Fruit fly (Drosophila melanogaster): ENCODE results near the gene Hibch.

Gene Hibch

DNA sequence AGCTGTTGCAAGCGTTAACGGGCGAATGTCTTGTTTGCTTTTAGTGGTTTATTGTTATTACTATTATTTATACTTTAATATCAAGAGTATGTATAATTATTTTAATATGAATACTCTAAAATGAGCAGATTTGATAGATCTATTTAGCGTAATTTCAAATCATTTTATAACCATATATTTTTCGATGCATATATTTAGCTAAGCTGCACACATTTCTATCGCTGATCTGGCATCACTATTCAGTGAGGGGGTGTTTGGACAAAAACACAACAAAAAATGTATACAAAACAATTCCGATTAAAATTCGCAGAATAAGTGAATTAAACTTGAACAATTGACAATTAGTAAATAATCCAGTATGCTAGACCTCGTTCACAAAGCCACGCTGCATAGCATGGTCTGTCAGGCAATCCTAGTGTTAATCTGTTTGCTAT lies 6.0 kb upstream of the Hibch start, which contains the start of the genes Trs33 and Tmtc4:
Gene Trs33, minus strand, starts transcription at position 3 of the 434 bp plus-strand sequence.
Gene Tmtc4, plus strand, starts transcription at position 233 of the 434 bp plus-strand sequence.
- TF ChIP-seq CG32121 (GFP tag; IDR thresholded peaks at IDR 0.05) (0 out of 2 replicates have a peak, but pooled peaks have one; percentile 13), gl (tag; optimal IDR thresholded peaks at IDR 0.05) (no peak), Pif1B (GFP tag; optimal IDR thresholded peaks at IDR 0.05) (no peak), CG17806 (tag; optimal IDR thresholded peaks at IDR 0.05) (peak; percentile 15), CG12605 (GFP tag; IDR thresholded peaks at IDR 0.05) (no peak), CG34367 (tag; optimal IDR thresholded peaks at IDR 0.05) (no peak), CG8159 (tag; optimal IDR thresholded peaks at IDR 0.05) (no peak), CG9948 (tag; optimal IDR thresholded peaks at IDR 0.05) (peak; percentile 6), CG15710 (tag; optimal IDR thresholded peaks at IDR 0.05) (peak; percentile 39), Snoo (tag; optimal IDR thresholded peaks at IDR 0.05) (peak; percentile 28), CG4496 (GFP tag; IDR thresholded peaks at IDR 0.05) (no peak), EcR (GFP tag; optimal IDR thresholded peaks at IDR 0.05) (peak; percentile 9)

DNA sequence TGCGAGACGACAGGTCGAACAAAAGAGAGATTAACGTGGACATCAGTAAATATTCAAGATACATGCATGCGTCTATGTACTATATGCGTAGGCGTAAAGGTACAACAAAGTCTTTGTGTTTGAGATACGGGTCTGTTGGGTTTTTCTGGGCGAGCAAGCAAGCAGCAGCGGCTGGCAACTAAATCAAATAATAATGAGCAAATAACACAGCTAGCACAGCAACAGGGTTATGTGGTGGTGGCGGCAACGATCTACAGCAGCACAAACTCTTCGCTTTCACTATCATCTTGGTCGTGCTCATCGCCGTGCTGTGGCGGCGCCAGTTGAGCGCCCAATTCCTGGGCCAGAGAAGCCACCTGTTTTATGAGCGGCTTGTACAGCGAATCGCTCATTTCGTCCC lies 3.0 kb upstream of the Hibch start:
- TF ChIP-seq gl (tag; optimal IDR thresholded peaks at IDR 0.05): no peak
- no peak for TF ChIP-seq fd96Ca (GFP tag; IDR thresholded peaks at IDR 0.05)
- TF ChIP-seq CG9948 (tag; optimal IDR thresholded peaks at IDR 0.05): no peak
- no peak for TF ChIP-seq CG8301 (tag; optimal IDR thresholded peaks at IDR 0.05)
- TF ChIP-seq CG13204 (GFP tag; optimal IDR thresholded peaks at IDR 0.05): no peak
- TF ChIP-seq rn (GFP tag; IDR thresholded peaks at IDR 0.05): no peak
- no peak for TF ChIP-seq CG4496 (GFP tag; IDR thresholded peaks at IDR 0.05)
- no peak for TF ChIP-seq CG15710 (tag; optimal IDR thresholded peaks at IDR 0.05)
- TF ChIP-seq CG10348 (GFP tag; IDR thresholded peaks at IDR 0.05): no peak
- TF ChIP-seq Ets98B (GFP tag; IDR thresholded peaks at IDR 0.05): no peak
- TF ChIP-seq CG34367 (tag; optimal IDR thresholded peaks at IDR 0.05): no peak
- no peak for TF ChIP-seq EcR (GFP tag; optimal IDR thresholded peaks at IDR 0.05)
- TF ChIP-seq Pif1B (GFP tag; optimal IDR thresholded peaks at IDR 0.05): no peak
- TF ChIP-seq CG14655 (GFP tag; optimal IDR thresholded peaks at IDR 0.05): no peak
- TF ChIP-seq Snoo (tag; optimal IDR thresholded peaks at IDR 0.05): no peak
- TF ChIP-seq CG17806 (tag; optimal IDR thresholded peaks at IDR 0.05): no peak
- no peak for TF ChIP-seq CG8159 (tag; optimal IDR thresholded peaks at IDR 0.05)
- TF ChIP-seq D1 (tag; optimal IDR thresholded peaks at IDR 0.05): no peak

DNA sequence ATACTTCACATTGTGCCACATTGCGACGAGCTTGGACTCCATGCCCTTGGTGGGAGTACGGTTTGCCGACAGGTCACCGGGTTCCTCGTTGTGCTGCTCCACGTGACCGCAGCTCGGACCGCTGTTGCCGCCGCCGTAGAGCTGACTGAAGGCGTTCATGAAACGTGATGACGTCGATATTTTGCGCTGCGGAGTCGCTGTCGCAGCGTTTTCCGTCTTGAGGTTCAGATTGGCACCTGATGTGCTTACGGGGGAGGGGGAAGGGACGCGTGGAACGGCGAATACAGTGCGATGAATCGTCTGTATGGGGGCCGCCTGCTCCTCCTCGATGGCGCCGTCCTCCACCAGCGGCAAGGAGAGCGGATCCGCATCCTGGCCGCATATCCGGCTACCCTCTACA lies 877 bp upstream of the Hibch start:
- TF ChIP-seq CG12605 (GFP tag; IDR thresholded peaks at IDR 0.05): no peak
- no peak for TF ChIP-seq CG4496 (GFP tag; IDR thresholded peaks at IDR 0.05)
- no peak for TF ChIP-seq rn (GFP tag; IDR thresholded peaks at IDR 0.05)
- TF ChIP-seq Pif1A (GFP tag; optimal IDR thresholded peaks at IDR 0.05): no peak
- TF ChIP-seq CG8301 (tag; optimal IDR thresholded peaks at IDR 0.05): no peak
- no peak for TF ChIP-seq CG17806 (tag; optimal IDR thresholded peaks at IDR 0.05)

- TF ChIP-seq CG15710 (tag; optimal IDR thresholded peaks at IDR 0.05) (no peak), CG32121 (GFP tag; IDR thresholded peaks at IDR 0.05) (peak; percentile 19; the same call in 1 of the 2 replicates)
These were observed 4.5 kb downstream of the Hibch start, which contains the start of the genes Cog2 and Trax for dm6 chr3R:15361490-15361889. TSS of gene Cog2 (minus strand) at chr3R:15361657. TSS of gene Trax (plus strand) at chr3R:15361692.

- TF ChIP-seq CG8159 (tag; optimal IDR thresholded peaks at IDR 0.05): no peak
- no peak for TF ChIP-seq CG10348 (GFP tag; IDR thresholded peaks at IDR 0.05)
- TF ChIP-seq Pif1A (GFP tag; optimal IDR thresholded peaks at IDR 0.05): no peak
These were observed 6.6 kb downstream of the Hibch start, which contains the start of gene CG6171 for dm6 chr3R:15363608-15364007. TSS of gene CG6171 (minus strand) at chr3R:15363857.

DNA sequence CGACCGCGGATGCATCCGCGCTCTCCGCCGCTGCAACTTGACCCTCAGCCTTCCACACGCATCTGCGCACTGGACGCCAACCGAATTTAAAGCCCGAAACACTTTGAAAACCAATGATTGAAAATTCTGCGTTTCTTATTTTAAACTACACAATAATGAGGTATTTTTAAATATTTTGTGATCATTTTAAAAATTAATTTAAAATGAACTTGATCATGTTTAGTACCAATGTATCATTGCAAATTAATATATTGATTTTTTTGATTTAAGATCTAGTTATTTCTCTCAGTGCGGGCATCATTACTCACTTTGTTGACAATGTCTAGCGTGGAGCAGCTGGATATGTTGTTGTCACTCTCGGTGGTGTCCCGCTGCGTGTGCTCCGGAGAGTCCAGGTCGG lies 9.8 kb downstream of the Hibch start:
- TF ChIP-seq CG32121 (GFP tag; IDR thresholded peaks at IDR 0.05) (peak; percentile 62; the same call in 1 of the 2 replicates), Ets98B (GFP tag; IDR thresholded peaks at IDR 0.05) (peak; percentile 41), CG34367 (tag; optimal IDR thresholded peaks at IDR 0.05) (no peak), gl (tag; optimal IDR thresholded peaks at IDR 0.05) (no peak), CG15710 (tag; optimal IDR thresholded peaks at IDR 0.05) (peak; percentile 32), CG14655 (GFP tag; optimal IDR thresholded peaks at IDR 0.05) (no peak), rn (GFP tag; IDR thresholded peaks at IDR 0.05) (no peak), CG12605 (GFP tag; IDR thresholded peaks at IDR 0.05) (peak; percentile 46; the same call in 1 of the 2 replicates), CG9948 (tag; optimal IDR thresholded peaks at IDR 0.05) (peak; percentile 43), fd96Ca (GFP tag; IDR thresholded peaks at IDR 0.05) (no peak), CG4496 (GFP tag; IDR thresholded peaks at IDR 0.05) (peak; percentile 76; the same call in 2 of the 3 replicates), EcR (GFP tag; optimal IDR thresholded peaks at IDR 0.05) (no peak), CG17806 (tag; optimal IDR thresholded peaks at IDR 0.05) (peak; percentile 55), CG13204 (GFP tag; optimal IDR thresholded peaks at IDR 0.05) (no peak), Snoo (tag; optimal IDR thresholded peaks at IDR 0.05) (peak; percentile 19), Pif1A (GFP tag; optimal IDR thresholded peaks at IDR 0.05) (no peak)

dm6 chr3R:15367477-15367876 lies 10.4 kb downstream of the Hibch start, which contains the start of gene CG34404:
TSS of gene CG34404 (minus strand) at chr3R:15367665.
- TF ChIP-seq CG13204 (GFP tag; optimal IDR thresholded peaks at IDR 0.05) (no peak), fd96Ca (GFP tag; IDR thresholded peaks at IDR 0.05) (no peak), Snoo (tag; optimal IDR thresholded peaks at IDR 0.05) (no peak), rn (GFP tag; IDR thresholded peaks at IDR 0.05) (no peak), Ets98B (GFP tag; IDR thresholded peaks at IDR 0.05) (no peak), CG4496 (GFP tag; IDR thresholded peaks at IDR 0.05) (no peak), EcR (GFP tag; optimal IDR thresholded peaks at IDR 0.05) (no peak), CG10348 (GFP tag; IDR thresholded peaks at IDR 0.05) (no peak), CG17806 (tag; optimal IDR thresholded peaks at IDR 0.05) (no peak), CG8301 (tag; optimal IDR thresholded peaks at IDR 0.05) (no peak), gl (tag; optimal IDR thresholded peaks at IDR 0.05) (no peak), CG32121 (GFP tag; IDR thresholded peaks at IDR 0.05) (no peak), CG9948 (tag; optimal IDR thresholded peaks at IDR 0.05) (no peak), CG15710 (tag; optimal IDR thresholded peaks at IDR 0.05) (no peak)
